Fruit fly (Drosophila melanogaster) whole organism, embryonic: ENCODE data around the gene numb.

Experiments used
- Ada2b ChIP-seq: fragments of 200-800 bp; sonication (Bioruptor generic); IDR thresholded peaks from 2 replicates; pipeline ENCODE4 v1.3.6; 2022; ENCODE audit warnings: missing biosample characterization, missing genetic modification characterization
- BEAF-32 ChIP-seq: fragments of 200-800 bp; sonication (Bioruptor generic); optimal IDR thresholded peaks from 3 replicates; lab custom pipeline; 2017; ENCODE audit warnings: missing biosample characterization, missing genetic modification characterization, mild to moderate bottlenecking, moderate library complexity, missing genetic modification reagents
- CG12155 ChIP-seq: fragments of 200-800 bp; sonication (Bioruptor generic); optimal IDR thresholded peaks from 3 replicates; lab custom pipeline; 2016; ENCODE audit warnings: missing biosample characterization, missing genetic modification characterization
- CG12219 ChIP-seq: fragments of 200-800 bp; sonication (Bioruptor generic); optimal IDR thresholded peaks from 3 replicates; lab custom pipeline; 2018; ENCODE audit warnings: missing biosample characterization, mild to moderate bottlenecking, missing genetic modification characterization
- CG13775 ChIP-seq: fragments of 200-800 bp; sonication (Bioruptor generic); optimal IDR thresholded peaks from 3 replicates; lab custom pipeline; 2017; ENCODE audit warnings: missing biosample characterization, mild to moderate bottlenecking, missing genetic modification characterization
- CG13894 ChIP-seq: fragments of 200-800 bp; sonication (Bioruptor generic); optimal IDR thresholded peaks from 3 replicates; lab custom pipeline; 2018; ENCODE audit warnings: missing biosample characterization, mild to moderate bottlenecking, missing genetic modification characterization, moderate library complexity
- CG14710 ChIP-seq: fragments of 200-800 bp; sonication (Bioruptor generic); optimal IDR thresholded peaks from 3 replicates; lab custom pipeline; 2019; ENCODE audit warnings: missing biosample characterization, mild to moderate bottlenecking, missing genetic modification characterization, moderate library complexity
- CG1602 ChIP-seq: fragments of 200-800 bp; sonication (Bioruptor generic); optimal IDR thresholded peaks from 3 replicates; lab custom pipeline; 2016; ENCODE audit warnings: missing biosample characterization, missing genetic modification characterization
- CG17802 ChIP-seq: fragments of 200-800 bp; sonication (Bioruptor generic); optimal IDR thresholded peaks from 2 replicates; lab custom pipeline; 2018; ENCODE audit warnings: missing biosample characterization, mild to moderate bottlenecking, missing genetic modification characterization, moderate library complexity
- CG2116 ChIP-seq: fragments of 200-800 bp; sonication (Bioruptor generic); optimal IDR thresholded peaks from 3 replicates; lab custom pipeline; 2018; ENCODE audit warnings: missing biosample characterization, mild to moderate bottlenecking, missing genetic modification characterization
- CG2889 ChIP-seq: fragments of 200-800 bp; sonication (Bioruptor generic); IDR thresholded peaks from 3 replicates; pipeline ENCODE4 v1.3.6; 2022; ENCODE audit warnings: missing biosample characterization, missing genetic modification characterization
- CG32532 ChIP-seq: fragments of 200-800 bp; sonication (Bioruptor generic); IDR thresholded peaks from 2 replicates; pipeline ENCODE4 v1.3.6; 2022; ENCODE audit warnings: missing biosample characterization, missing genetic modification characterization
- CG4360 ChIP-seq: fragments of 200-800 bp; sonication (Bioruptor generic); IDR thresholded peaks from 2 replicates; pipeline ENCODE4 v1.3.6; 2022; ENCODE audit warnings: missing biosample characterization, missing genetic modification characterization
- CG5245 ChIP-seq: fragments of 200-800 bp; sonication (Bioruptor generic); optimal IDR thresholded peaks from 3 replicates; lab custom pipeline; 2016; ENCODE audit warnings: missing biosample characterization, missing genetic modification characterization
- CG7556 ChIP-seq: fragments of 200-800 bp; sonication (Bioruptor generic); optimal IDR thresholded peaks from 2 replicates; lab custom pipeline; 2017; ENCODE audit warnings: missing biosample characterization, mild to moderate bottlenecking, missing genetic modification characterization
- CG7928 ChIP-seq: fragments of 200-800 bp; sonication (Bioruptor generic); optimal IDR thresholded peaks from 2 replicates; lab custom pipeline; 2017; ENCODE audit warnings: missing biosample characterization, mild to moderate bottlenecking, missing genetic modification characterization
- CG9876 ChIP-seq: fragments of 200-800 bp; sonication (Bioruptor generic); optimal IDR thresholded peaks from 2 replicates; lab custom pipeline; 2016; ENCODE audit warnings: missing biosample characterization, missing genetic modification characterization
- CTCF ChIP-seq: fragments of 200-800 bp; sonication (Bioruptor generic); optimal IDR thresholded peaks from 2 replicates; lab custom pipeline; 2017; ENCODE audit warnings: missing biosample characterization, mild to moderate bottlenecking, missing genetic modification characterization, moderate library complexity
- Fer3 ChIP-seq: fragments of 200-800 bp; sonication (Bioruptor generic); optimal IDR thresholded peaks from 2 replicates; lab custom pipeline; 2018; ENCODE audit warnings: missing biosample characterization, mild to moderate bottlenecking, missing genetic modification characterization, moderate library complexity
- Gsc ChIP-seq: fragments of 200-800 bp; sonication (Bioruptor generic); IDR thresholded peaks from 2 replicates; pipeline ENCODE4 v1.3.6; 2022; ENCODE audit warnings: missing biosample characterization, missing genetic modification characterization
- H15 ChIP-seq: fragments of 200-800 bp; sonication (Bioruptor generic); IDR thresholded peaks from 3 replicates; pipeline ENCODE4 v1.3.6; 2022; ENCODE audit warnings: missing biosample characterization, missing genetic modification characterization
- Ravus ChIP-seq: fragments of 200-800 bp; sonication (Bioruptor generic); IDR thresholded peaks from 2 replicates; pipeline ENCODE4 v1.3.6; 2022; ENCODE audit warnings: missing biosample characterization, missing genetic modification characterization
- Ssrp ChIP-seq: fragments of 200-800 bp; sonication (Bioruptor generic); optimal IDR thresholded peaks from 2 replicates; lab custom pipeline; 2018; ENCODE audit warnings: missing biosample characterization, mild to moderate bottlenecking, missing genetic modification characterization, moderate library complexity
- Usf ChIP-seq: fragments of 200-800 bp; sonication (Bioruptor generic); optimal IDR thresholded peaks from 2 replicates; lab custom pipeline; 2017; ENCODE audit warnings: missing genotype, missing biosample characterization, missing genetic modification characterization
- Vsx1 ChIP-seq: fragments of 200-800 bp; sonication (Bioruptor generic); optimal IDR thresholded peaks from 2 replicates; lab custom pipeline; 2017; ENCODE audit warnings: missing biosample characterization, mild to moderate bottlenecking, missing genetic modification characterization, missing genetic modification reagents
- ab ChIP-seq: fragments of 200-800 bp; sonication (Bioruptor generic); optimal IDR thresholded peaks from 2 replicates; lab custom pipeline; 2016; ENCODE audit warnings: missing biosample characterization, missing genetic modification characterization
- abd-A ChIP-seq: fragments of 200-800 bp; sonication (Bioruptor generic); optimal IDR thresholded peaks from 3 replicates; lab custom pipeline; 2019; ENCODE audit warnings: missing biosample characterization, mild to moderate bottlenecking, missing genetic modification characterization, moderate library complexity
- ap ChIP-seq: fragments of 200-800 bp; sonication (Bioruptor generic); IDR thresholded peaks from 2 replicates; pipeline ENCODE4 v1.3.6; 2022; ENCODE audit warnings: missing biosample characterization, missing genetic modification characterization
- ara ChIP-seq: fragments of 200-800 bp; sonication (Bioruptor generic); IDR thresholded peaks from 2 replicates; pipeline ENCODE4 v1.3.6; 2022; ENCODE audit warnings: missing biosample characterization, missing genetic modification characterization
- cas ChIP-seq: fragments of 200-800 bp; sonication (Bioruptor generic); IDR thresholded peaks from 2 replicates; pipeline ENCODE4 v1.3.6; 2022; ENCODE audit warnings: missing biosample characterization, missing genetic modification characterization
- crp ChIP-seq, 2 experiments: fragments of 200-800 bp; sonication (Bioruptor generic); optimal IDR thresholded peaks; 2 replicates in 1 of 2; 3 replicates in 1 of 2; lab custom pipeline; 2017; ENCODE audit warnings: missing biosample characterization in 2 of 2, missing genetic modification characterization in 2 of 2, mild to moderate bottlenecking in 1 of 2, moderate library complexity in 1 of 2
- disco-r ChIP-seq: fragments of 200-800 bp; sonication (Bioruptor generic); optimal IDR thresholded peaks from 2 replicates; lab custom pipeline; 2016; ENCODE audit warnings: missing biosample characterization, missing genetic modification characterization
- fu2 ChIP-seq: fragments of 200-800 bp; sonication (Bioruptor generic); optimal IDR thresholded peaks from 2 replicates; lab custom pipeline; 2016; ENCODE audit warnings: missing biosample characterization, missing genetic modification characterization
- gce ChIP-seq: fragments of 200-800 bp; sonication (Bioruptor generic); IDR thresholded peaks from 3 replicates; pipeline ENCODE4 v1.3.6; 2022; ENCODE audit warnings: missing biosample characterization, missing genetic modification characterization
- gcm ChIP-seq: fragments of 200-800 bp; sonication (Bioruptor generic); optimal IDR thresholded peaks from 2 replicates; lab custom pipeline; 2019; ENCODE audit warnings: missing biosample characterization, mild to moderate bottlenecking, missing genetic modification characterization, moderate library complexity
- gcm2 ChIP-seq: fragments of 200-800 bp; sonication (Bioruptor generic); optimal IDR thresholded peaks from 2 replicates; lab custom pipeline; 2016; ENCODE audit warnings: missing biosample characterization, missing genetic modification characterization
- gem ChIP-seq: fragments of 200-800 bp; sonication (Bioruptor generic); optimal IDR thresholded peaks from 2 replicates; lab custom pipeline; 2019; ENCODE audit warnings: missing biosample characterization, mild to moderate bottlenecking, missing genetic modification characterization, moderate library complexity
- grn ChIP-seq: fragments of 200-800 bp; sonication (Bioruptor generic); optimal IDR thresholded peaks from 3 replicates; lab custom pipeline; 2017; ENCODE audit warnings: missing biosample characterization, missing genetic modification characterization
- gsb-n ChIP-seq: fragments of 200-800 bp; sonication (Bioruptor generic); optimal IDR thresholded peaks from 3 replicates; lab custom pipeline; 2018; ENCODE audit warnings: missing biosample characterization, mild to moderate bottlenecking, missing genetic modification characterization
- inv ChIP-seq: fragments of 200-800 bp; sonication (Bioruptor generic); IDR thresholded peaks from 2 replicates; pipeline ENCODE4 v1.3.6; 2022; ENCODE audit warnings: missing biosample characterization, missing genetic modification characterization; ENCODE audit not compliant: partially characterized antibody
- jing ChIP-seq: fragments of 200-800 bp; sonication (Bioruptor generic); optimal IDR thresholded peaks from 2 replicates; lab custom pipeline; 2018; ENCODE audit warnings: missing biosample characterization, mild to moderate bottlenecking, missing genetic modification characterization
- kah ChIP-seq: fragments of 200-800 bp; sonication (Bioruptor generic); optimal IDR thresholded peaks from 2 replicates; lab custom pipeline; 2018; ENCODE audit warnings: missing biosample characterization, mild to moderate bottlenecking, missing genetic modification characterization
- lilli ChIP-seq: fragments of 200-800 bp; sonication (Bioruptor generic); optimal IDR thresholded peaks from 3 replicates; lab custom pipeline; 2016; ENCODE audit warnings: missing biosample characterization, missing genetic modification characterization
- maf-S ChIP-seq: fragments of 200-800 bp; sonication (Bioruptor generic); optimal IDR thresholded peaks from 2 replicates; lab custom pipeline; 2016; ENCODE audit warnings: missing biosample characterization, missing genetic modification characterization
- pb ChIP-seq: fragments of 200-800 bp; sonication (Bioruptor generic); optimal IDR thresholded peaks from 3 replicates; lab custom pipeline; 2016; ENCODE audit warnings: missing biosample characterization, missing genetic modification characterization
- row ChIP-seq: fragments of 200-800 bp; sonication (Bioruptor generic); IDR thresholded peaks from 3 replicates; pipeline ENCODE4 v1.3.6; 2022; ENCODE audit warnings: missing biosample characterization, missing genetic modification characterization
- tio ChIP-seq: fragments of 200-800 bp; sonication (Bioruptor generic); optimal IDR thresholded peaks from 2 replicates; lab custom pipeline; 2017; ENCODE audit warnings: missing biosample characterization, missing genetic modification characterization, inconsistent platforms
- trem ChIP-seq: fragments of 200-800 bp; optimal IDR thresholded peaks from 3 replicates; lab custom pipeline; 2019; ENCODE audit warnings: missing biosample characterization, mild to moderate bottlenecking, missing genetic modification characterization, moderate library complexity
- zen ChIP-seq: fragments of 200-800 bp; sonication (Bioruptor generic); optimal IDR thresholded peaks from 3 replicates; lab custom pipeline; 2018; ENCODE audit warnings: missing biosample characterization, mild to moderate bottlenecking, missing genetic modification characterization, moderate library complexity
- zen2 ChIP-seq: fragments of 200-800 bp; sonication (Bioruptor generic); IDR thresholded peaks from 3 replicates; pipeline ENCODE4 v1.3.6; 2022; ENCODE audit warnings: missing biosample characterization, missing genetic modification characterization; ENCODE audit not compliant: partially characterized antibody

The numb gene

dm6 chr2L:9388013-9388605 is 49.2 kb upstream of the numb start (continued):
- TF ChIP-seq gcm, result no peak
- no peak for TF ChIP-seq CG7928 (GFP tag; lab: Kevin White, UChicago)
- peak; percentile 66 for TF ChIP-seq ap (GFP tag; lab: Robert Waterston, UW)
- TF ChIP-seq gcm2, result peak; percentile 27
- TF ChIP-seq CG32532 (GFP tag; lab: Robert Waterston, UW), result peak; percentile 85
- TF ChIP-seq CG17802, result peak; percentile 13
- peak; percentile 78 for TF ChIP-seq Fer3 (tag; lab: Kevin White, UChicago)
- TF ChIP-seq gsb-n (tag; lab: Kevin White, UChicago), result no peak
- no peak for TF ChIP-seq kah (GFP tag; lab: Kevin White, UChicago)
- TF ChIP-seq Vsx1 (GFP tag; lab: Kevin White, UChicago), result no peak
- TF ChIP-seq CG2889, result 0 out of 3 replicates have a peak, but pooled peaks have one; percentile 22
- peak; percentile 21 for TF ChIP-seq zen
- no peak for TF ChIP-seq Ssrp (tag; lab: Kevin White, UChicago)
- peak; percentile 66 for TF ChIP-seq pb (GFP tag; lab: Kevin White, UChicago)
- no peak for TF ChIP-seq CG14710
- TF ChIP-seq Ravus (GFP tag; lab: Robert Waterston, UW), result no peak; the same call in 1 of the 2 replicates
- TF ChIP-seq cas (GFP tag; lab: Robert Waterston, UW), result 0 out of 2 replicates have a peak, but pooled peaks have one; percentile 22
- peak; percentile 51 for TF ChIP-seq CG13775
- peak; percentile 71 for TF ChIP-seq maf-S
- TF ChIP-seq abd-A (tag; lab: Kevin White, UChicago), result peak; percentile 25
- TF ChIP-seq fu2 (GFP tag; lab: Kevin White, UChicago), result peak; percentile 84
- TF ChIP-seq BEAF-32 (GFP tag; lab: Kevin White, UChicago), result no peak
- TF ChIP-seq lilli, result peak; percentile 88
- TF ChIP-seq H15 (GFP tag; lab: Robert Waterston, UW), result peak; percentile 49; the same call in 1 of the 3 replicates
- TF ChIP-seq CG13894 (tag; lab: Kevin White, UChicago), result peak; percentile 82
- peak; percentile 78 for TF ChIP-seq gem (tag; lab: Kevin White, UChicago)
- TF ChIP-seq grn (GFP tag; lab: Kevin White, UChicago), result no peak
- TF ChIP-seq inv (GFP tag; lab: Robert Waterston, UW), result no peak
- TF ChIP-seq row (GFP tag; lab: Robert Waterston, UW), result peak; percentile 76
- no peak for TF ChIP-seq CTCF
- TF ChIP-seq zen2 (GFP tag; lab: Robert Waterston, UW), result no peak
- no peak for TF ChIP-seq ab (GFP tag; lab: Kevin White, UChicago)
- TF ChIP-seq Usf (GFP tag; lab: Kevin White, UChicago), result peak; percentile 60
- no peak for TF ChIP-seq CG4360 (GFP tag; lab: Robert Waterston, UW)
- peak; percentile 1 for TF ChIP-seq CG2116
- no peak for TF ChIP-seq tio (GFP tag; lab: Kevin White, UChicago)
- peak; percentile 34 for TF ChIP-seq CG1602
- TF ChIP-seq trem (tag; lab: Kevin White, UChicago), result no peak
- TF ChIP-seq CG12155 (GFP tag; lab: Kevin White, UChicago), result peak; percentile 81
- TF ChIP-seq CG5245 (GFP tag; lab: Kevin White, UChicago), result peak; percentile 15
- 0 out of 2 replicates have a peak, but pooled peaks have one; percentile 16 for TF ChIP-seq ara (GFP tag; lab: Robert Waterston, UW)
- peak; percentile 65 for TF ChIP-seq CG9876 (GFP tag; lab: Kevin White, UChicago)
- peak; percentile 51; the same call in 1 of the 3 replicates for TF ChIP-seq gce (GFP tag; lab: Robert Waterston, UW)
- TF ChIP-seq Ada2b (GFP tag; lab: Robert Waterston, UW), result peak; percentile 75
- TF ChIP-seq CG12219 (GFP tag; lab: Kevin White, UChicago), result peak; percentile 21
- TF ChIP-seq jing (GFP tag; lab: Kevin White, UChicago), result peak; percentile 12
- peak in 1 of 2 experiments; percentile 14 for TF ChIP-seq crp (GFP tag; optimal IDR thresholded peaks at IDR 0.05; lab: Kevin White, UChicago)
- TF ChIP-seq disco-r, result peak; percentile 69
- no peak for TF ChIP-seq Gsc
- TF ChIP-seq CG7556 (GFP tag; lab: Kevin White, UChicago), result peak; percentile 37
